Worm (Caenorhabditis elegans) whole organism, dauer: ENCODE results near the gene srx-102.

Source experiments
- unc-62 ChIP-seq: sonication (generic microtip); optimal IDR thresholded peaks from 2 replicates; lab custom pipeline; 2017; ENCODE audit warnings: missing biosample characterization, missing genetic modification reagents, missing genetic modification characterization

The srx-102 gene

ce11 chrII:3690646-3691045 lies 3.9 kb downstream of the srx-102 start, which contains the start of gene srx-101:
Gene srx-101, minus strand, starts transcription at chrII:3690746.
- no peak for TF ChIP-seq unc-62 (GFP tag; lab: Kevin White, UChicago)

- no peak for TF ChIP-seq unc-62 (GFP tag; lab: Kevin White, UChicago)
Measured at ce11 chrII:3688333-3688732, 6.2 kb downstream of the srx-102 start, which contains the start of gene ifas-1. Gene ifas-1, minus strand, starts transcription at chrII:3688719.

ce11 chrII:3684487-3685067 lies 10.0 kb downstream of the srx-102 start:
- no peak for TF ChIP-seq unc-62 (GFP tag; lab: Kevin White, UChicago)

ce11 chrII:3682770-3683234 lies 11.8 kb downstream of the srx-102 start, which contains the start of gene F19B10.1:
Gene F19B10.1, plus strand, starts transcription at chrII:3683184.
- TF ChIP-seq unc-62 (GFP tag; lab: Kevin White, UChicago) = no peak

- TF ChIP-seq unc-62 (GFP tag; lab: Kevin White, UChicago) = no peak
Measured at ce11 chrII:3681365-3682083, 13.0 kb downstream of the srx-102 start, which contains the start of gene F19B10.10. Gene F19B10.10, minus strand, starts transcription at chrII:3681415.

- TF ChIP-seq unc-62 (GFP tag; lab: Kevin White, UChicago) = no peak
Measured at ce11 chrII:3680366-3680765, 14.2 kb downstream of the srx-102 start.

- no peak for TF ChIP-seq unc-62 (GFP tag; lab: Kevin White, UChicago)
Measured at ce11 chrII:3678978-3679377, 15.6 kb downstream of the srx-102 start.

- no peak for TF ChIP-seq unc-62 (GFP tag; lab: Kevin White, UChicago)
Measured at ce11 chrII:3675176-3675575, 19.4 kb downstream of the srx-102 start, which contains the start of gene F19B10.2. Gene F19B10.2, plus strand, starts transcription at chrII:3675476.

ce11 chrII:3673493-3673892 lies 21.1 kb downstream of the srx-102 start, which contains the start of gene sea-1:
Gene sea-1, minus strand, starts transcription at chrII:3673593.
- no peak for TF ChIP-seq unc-62 (GFP tag; lab: Kevin White, UChicago)

- TF ChIP-seq unc-62 (GFP tag; lab: Kevin White, UChicago) = no peak
Measured at ce11 chrII:3670956-3671355, 23.6 kb downstream of the srx-102 start, which contains the start of gene srx-98. Gene srx-98, minus strand, starts transcription at chrII:3671056.

- no peak for TF ChIP-seq unc-62 (GFP tag; lab: Kevin White, UChicago)
Measured at ce11 chrII:3669315-3669714, 25.2 kb downstream of the srx-102 start, which contains the start of gene srx-97. Gene srx-97, minus strand, starts transcription at chrII:3669415.

- no peak for TF ChIP-seq unc-62 (GFP tag; lab: Kevin White, UChicago)
Measured at ce11 chrII:3665181-3665580, 29.4 kb downstream of the srx-102 start.

- no peak for TF ChIP-seq unc-62 (GFP tag; lab: Kevin White, UChicago)
Measured at ce11 chrII:3664470-3664869, 30.1 kb downstream of the srx-102 start, which contains the start of gene F19B10.3. Gene F19B10.3, plus strand, starts transcription at chrII:3664770.

- TF ChIP-seq unc-62 (GFP tag; lab: Kevin White, UChicago) = no peak
Measured at ce11 chrII:3663796-3664195, 30.8 kb downstream of the srx-102 start, which contains the start of gene F19B10.6. Gene F19B10.6, minus strand, starts transcription at chrII:3663896.

ce11 chrII:3661932-3662331 lies 32.6 kb downstream of the srx-102 start, which contains the start of gene F19B10.13:
Gene F19B10.13, plus strand, starts transcription at chrII:3662274.
- no peak for TF ChIP-seq unc-62 (GFP tag; lab: Kevin White, UChicago)

- no peak for TF ChIP-seq unc-62 (GFP tag; lab: Kevin White, UChicago)
Measured at ce11 chrII:3659776-3660175, 34.8 kb downstream of the srx-102 start, which contains the start of gene F19B10.4. Gene F19B10.4, plus strand, starts transcription at chrII:3660076.
